Fruit fly (Drosophila melanogaster) whole organism, prepupa: ENCODE data around the gene CG12012.

ENCODE experiments used
- CG10631 ChIP-seq: fragments of 200-800 bp; sonication (Bioruptor generic); optimal IDR thresholded peaks from 2 replicates; lab custom pipeline; 2016; ENCODE audit warnings: missing biosample characterization, missing genetic modification characterization
- CG10669 ChIP-seq: fragments of 200-800 bp; sonication (Bioruptor generic); optimal IDR thresholded peaks from 3 replicates; lab custom pipeline; 2018; ENCODE audit warnings: missing biosample characterization, mild to moderate bottlenecking, missing genetic modification characterization, moderate library complexity
- CG15336 ChIP-seq: fragments of 200-800 bp; sonication (Bioruptor generic); IDR thresholded peaks from 2 replicates; pipeline ENCODE4 v1.3.6; 2022; ENCODE audit warnings: missing biosample characterization, missing genetic modification characterization
- CG1621 ChIP-seq: fragments of 200-800 bp; sonication (Bioruptor generic); optimal IDR thresholded peaks from 3 replicates; lab custom pipeline; 2018; ENCODE audit warnings: missing biosample characterization, mild to moderate bottlenecking, missing genetic modification characterization
- CG16779 ChIP-seq: fragments of 200-800 bp; sonication (Bioruptor generic); optimal IDR thresholded peaks from 3 replicates; lab custom pipeline; 2017; ENCODE audit warnings: missing biosample characterization, mild to moderate bottlenecking, missing genetic modification characterization
- CG3032 ChIP-seq: fragments of 200-800 bp; optimal IDR thresholded peaks from 2 replicates; lab custom pipeline; 2019; ENCODE audit warnings: missing biosample characterization, mild to moderate bottlenecking, missing genetic modification characterization, moderate library complexity
- CG32006 ChIP-seq: fragments of 200-800 bp; sonication (Bioruptor generic); optimal IDR thresholded peaks from 3 replicates; lab custom pipeline; 2017; ENCODE audit warnings: missing biosample characterization, mild to moderate bottlenecking, missing genetic modification characterization
- CG34406 ChIP-seq: fragments of 200-800 bp; sonication (Bioruptor generic); optimal IDR thresholded peaks from 3 replicates; lab custom pipeline; 2016; ENCODE audit warnings: missing biosample characterization, missing genetic modification characterization
- CG3919 ChIP-seq: fragments of 200-800 bp; sonication (Bioruptor generic); optimal IDR thresholded peaks from 3 replicates; lab custom pipeline; 2016; ENCODE audit warnings: missing biosample characterization, missing genetic modification characterization
- CG6163 ChIP-seq: fragments of 200-800 bp; sonication (Bioruptor generic); IDR thresholded peaks from 3 replicates; pipeline ENCODE4 v1.3.6; 2022; ENCODE audit warnings: missing biosample characterization, missing genetic modification characterization
- CG6276 ChIP-seq: fragments of 200-800 bp; sonication (Bioruptor generic); optimal IDR thresholded peaks from 2 replicates; lab custom pipeline; 2017; ENCODE audit warnings: missing biosample characterization, mild to moderate bottlenecking, missing genetic modification characterization
- CG6792 ChIP-seq: fragments of 200-800 bp; sonication (Bioruptor generic); optimal IDR thresholded peaks from 3 replicates; lab custom pipeline; 2016; ENCODE audit warnings: missing biosample characterization, missing genetic modification characterization
- CG6808 ChIP-seq: fragments of 200-800 bp; sonication (Bioruptor generic); optimal IDR thresholded peaks from 3 replicates; lab custom pipeline; 2017; ENCODE audit warnings: missing biosample characterization, missing genetic modification characterization, mild to moderate bottlenecking, moderate library complexity, missing genetic modification reagents
- CG6854 ChIP-seq: fragments of 200-800 bp; sonication (Bioruptor generic); optimal IDR thresholded peaks from 2 replicates; lab custom pipeline; 2017; ENCODE audit warnings: missing biosample characterization, mild to moderate bottlenecking, missing genetic modification characterization
- CG7368 ChIP-seq: fragments of 200-800 bp; sonication (Bioruptor generic); optimal IDR thresholded peaks from 3 replicates; lab custom pipeline; 2016; ENCODE audit warnings: missing biosample characterization, missing genetic modification characterization
- CG8119 ChIP-seq: fragments of 200-800 bp; sonication (Bioruptor generic); IDR thresholded peaks from 3 replicates; pipeline ENCODE4 v1.3.6; 2022; ENCODE audit warnings: missing biosample characterization, missing genetic modification characterization
- CG8319 ChIP-seq: fragments of 200-800 bp; sonication (Bioruptor generic); optimal IDR thresholded peaks from 3 replicates; lab custom pipeline; 2016; ENCODE audit warnings: missing biosample characterization, missing genetic modification characterization
- CG8632 ChIP-seq: fragments of 200-800 bp; sonication (Bioruptor generic); optimal IDR thresholded peaks from 3 replicates; lab custom pipeline; 2016; ENCODE audit warnings: missing biosample characterization, missing genetic modification characterization
- CG9139 ChIP-seq: fragments of 200-800 bp; sonication (Bioruptor generic); optimal IDR thresholded peaks from 3 replicates; lab custom pipeline; 2017; ENCODE audit warnings: missing biosample characterization, mild to moderate bottlenecking, missing genetic modification characterization
- Eip75B ChIP-seq: fragments of 200-800 bp; sonication (Bioruptor generic); optimal IDR thresholded peaks from 3 replicates; lab custom pipeline; 2016; ENCODE audit warnings: missing biosample characterization, missing genetic modification characterization
- Eip78C ChIP-seq: fragments of 200-800 bp; sonication (Bioruptor generic); peaks from one replicate; lab custom pipeline; 2016; ENCODE audit warnings: missing biosample characterization, missing genetic modification characterization
- Eip93F ChIP-seq: fragments of 200-800 bp; sonication (Bioruptor generic); optimal IDR thresholded peaks from 2 replicates; lab custom pipeline; 2016; ENCODE audit warnings: missing biosample characterization, mild to moderate bottlenecking, missing genetic modification characterization
- Ets21C ChIP-seq: fragments of 200-800 bp; sonication (Bioruptor generic); optimal IDR thresholded peaks from 3 replicates; lab custom pipeline; 2016; ENCODE audit warnings: missing biosample characterization, missing genetic modification characterization
- Ets96B ChIP-seq: fragments of 200-800 bp; optimal IDR thresholded peaks from 2 replicates; lab custom pipeline; 2019; ENCODE audit warnings: missing biosample characterization, mild to moderate bottlenecking, missing genetic modification characterization, moderate library complexity
- Gug ChIP-seq: fragments of 200-800 bp; sonication (Bioruptor generic); IDR thresholded peaks from 2 replicates; pipeline ENCODE4 v1.3.6; 2022; ENCODE audit warnings: missing biosample characterization, missing genetic modification characterization
- Hr4 ChIP-seq: fragments of 200-800 bp; sonication (Bioruptor generic); optimal IDR thresholded peaks from 3 replicates; lab custom pipeline; 2016; ENCODE audit warnings: missing biosample characterization, missing genetic modification characterization
- Lpt ChIP-seq: fragments of 200-800 bp; sonication (Bioruptor generic); optimal IDR thresholded peaks from 3 replicates; lab custom pipeline; 2016; ENCODE audit warnings: missing biosample characterization, missing genetic modification characterization
- OdsH ChIP-seq: fragments of 200-800 bp; sonication (Bioruptor generic); optimal IDR thresholded peaks from 3 replicates; lab custom pipeline; 2016; ENCODE audit warnings: missing biosample characterization, missing genetic modification characterization
- Smox ChIP-seq: fragments of 200-800 bp; sonication (Bioruptor generic); optimal IDR thresholded peaks from 3 replicates; lab custom pipeline; 2016; ENCODE audit warnings: missing biosample characterization, missing genetic modification characterization
- Sox102F ChIP-seq: fragments of 200-800 bp; sonication (Bioruptor generic); optimal IDR thresholded peaks from 2 replicates; lab custom pipeline; 2016; ENCODE audit warnings: missing biosample characterization, mild to moderate bottlenecking, missing genetic modification characterization
- Sox14 ChIP-seq: fragments of 200-800 bp; sonication (Bioruptor generic); optimal IDR thresholded peaks from 3 replicates; lab custom pipeline; 2016; ENCODE audit warnings: missing biosample characterization, missing genetic modification characterization
- acj6 ChIP-seq: fragments of 200-800 bp; sonication (Bioruptor generic); optimal IDR thresholded peaks from 3 replicates; lab custom pipeline; 2016; ENCODE audit warnings: missing biosample characterization, missing genetic modification characterization
- cyc ChIP-seq: fragments of 200-800 bp; sonication (Bioruptor generic); optimal IDR thresholded peaks from 3 replicates; lab custom pipeline; 2016; ENCODE audit warnings: missing biosample characterization, missing genetic modification characterization
- dac ChIP-seq: fragments of 200-800 bp; sonication (Bioruptor generic); optimal IDR thresholded peaks from 2 replicates; lab custom pipeline; 2017; ENCODE audit warnings: missing biosample characterization, mild to moderate bottlenecking, missing genetic modification characterization
- eg ChIP-seq: fragments of 200-800 bp; sonication (Bioruptor generic); IDR thresholded peaks from 3 replicates; pipeline ENCODE4 v1.3.6; 2022; ENCODE audit warnings: missing biosample characterization, missing genetic modification characterization
- fd59A ChIP-seq: fragments of 200-800 bp; sonication (Bioruptor generic); optimal IDR thresholded peaks from 2 replicates; lab custom pipeline; 2017; ENCODE audit warnings: missing biosample characterization, mild to moderate bottlenecking, missing genetic modification characterization, missing genetic modification reagents
- fd85E ChIP-seq: fragments of 200-800 bp; sonication (Bioruptor generic); optimal IDR thresholded peaks from 3 replicates; lab custom pipeline; 2016; ENCODE audit warnings: missing biosample characterization, missing genetic modification characterization
- fkh ChIP-seq: fragments of 200-800 bp; sonication (Bioruptor generic); optimal IDR thresholded peaks from 3 replicates; lab custom pipeline; 2017; ENCODE audit warnings: missing biosample characterization, mild to moderate bottlenecking, missing genetic modification characterization, moderate library complexity
- net ChIP-seq: fragments of 200-800 bp; sonication (Bioruptor generic); optimal IDR thresholded peaks from 3 replicates; lab custom pipeline; 2016; ENCODE audit warnings: missing biosample characterization, missing genetic modification characterization
- pdm3 ChIP-seq: fragments of 200-800 bp; sonication (Bioruptor generic); optimal IDR thresholded peaks from 3 replicates; lab custom pipeline; 2016; ENCODE audit warnings: missing biosample characterization, missing genetic modification characterization
- salr ChIP-seq, 2 experiments: fragments of 200-800 bp; sonication (Bioruptor generic); optimal IDR thresholded peaks; 3 replicates each; lab custom pipeline; 2016 to 2018; ENCODE audit warnings: missing biosample characterization in 2 of 2, missing genetic modification characterization in 2 of 2, mild to moderate bottlenecking in 1 of 2
- spab ChIP-seq: fragments of 200-800 bp; sonication (Bioruptor generic); optimal IDR thresholded peaks from 2 replicates; lab custom pipeline; 2017; ENCODE audit warnings: missing biosample characterization, mild to moderate bottlenecking, missing genetic modification characterization, missing genetic modification reagents
- svp ChIP-seq: fragments of 200-800 bp; sonication (Bioruptor generic); peaks from one replicate; lab custom pipeline; 2016; ENCODE audit warnings: missing biosample characterization, missing genetic modification characterization
- vri ChIP-seq: fragments of 200-800 bp; sonication (Bioruptor generic); optimal IDR thresholded peaks from 3 replicates; lab custom pipeline; 2016; ENCODE audit warnings: missing biosample characterization, mild to moderate bottlenecking, missing genetic modification characterization

Gene CG12012

dm6 chr3L:3384596-3385436 is 8.3 kb downstream of the CG12012 start (continued):
- TF ChIP-seq Lpt (GFP tag; lab: Kevin White, UChicago) (peak; percentile 38), CG6163 (GFP tag; lab: Robert Waterston, UW) (no peak), net (GFP tag; lab: Kevin White, UChicago) (peak; percentile 56), eg (GFP tag; lab: Robert Waterston, UW) (0 out of 3 replicates have a peak, but pooled peaks have one; percentile 41), OdsH (peak; percentile 77), CG10631 (peak; percentile 59), Eip75B (peak; percentile 61), vri (no peak), CG16779 (tag; lab: Kevin White, UChicago) (no peak), CG32006 (GFP tag; lab: Kevin White, UChicago) (peak; percentile 85), Sox14 (GFP tag; lab: Kevin White, UChicago) (peak; percentile 55), Eip93F (no peak), CG8119 (GFP tag; lab: Robert Waterston, UW) (peak; percentile 62; the same call in 2 of the 3 replicates), Ets96B (peak; percentile 44), CG1621 (tag; lab: Kevin White, UChicago) (no peak), CG7368 (GFP tag; lab: Kevin White, UChicago) (peak; percentile 26), fd85E (GFP tag; lab: Kevin White, UChicago) (no peak), fkh (no peak), CG3919 (GFP tag; lab: Kevin White, UChicago) (peak; percentile 76), Hr4 (GFP tag; lab: Kevin White, UChicago) (peak; percentile 73), CG15336 (GFP tag; lab: Robert Waterston, UW) (peak; percentile 46), Eip78C (GFP tag; lab: Kevin White, UChicago) (peak; percentile 93), CG34406 (peak; percentile 70), svp (GFP tag; lab: Kevin White, UChicago) (peak; percentile 80), Smox (peak; percentile 63), fd59A (GFP tag; lab: Kevin White, UChicago) (peak; percentile 54), CG3032 (peak; percentile 59), Sox102F (peak; percentile 33), CG6276 (GFP tag; lab: Kevin White, UChicago) (peak; percentile 68), Gug (GFP tag; lab: Robert Waterston, UW) (no peak), spab (GFP tag; lab: Kevin White, UChicago) (peak; percentile 70)

- TF ChIP-seq CG15336 (GFP tag; lab: Robert Waterston, UW): no peak
- no peak for TF ChIP-seq OdsH
- no peak for TF ChIP-seq CG6276 (GFP tag; lab: Kevin White, UChicago)
- TF ChIP-seq fkh: no peak
- peak; percentile 29 for TF ChIP-seq Sox102F
- no peak for TF ChIP-seq CG32006 (GFP tag; lab: Kevin White, UChicago)
- peak; percentile 20 for TF ChIP-seq Eip78C (GFP tag; lab: Kevin White, UChicago)
- no peak for TF ChIP-seq dac
- TF ChIP-seq Eip75B: no peak
- no peak for TF ChIP-seq Sox14 (GFP tag; lab: Kevin White, UChicago)
- TF ChIP-seq CG3032: no peak
- TF ChIP-seq CG8632: no peak
- TF ChIP-seq Lpt (GFP tag; lab: Kevin White, UChicago): no peak
- no peak for TF ChIP-seq CG34406
- no peak for TF ChIP-seq pdm3 (GFP tag; lab: Kevin White, UChicago)
- TF ChIP-seq Ets96B: no peak
These were observed 8.9 kb downstream of the CG12012 start for dm6 chr3L:3385437-3385802.

- TF ChIP-seq CG6808 (GFP tag; lab: Kevin White, UChicago): no peak
- TF ChIP-seq Hr4 (GFP tag; lab: Kevin White, UChicago): no peak
- TF ChIP-seq CG10669 (GFP tag; lab: Kevin White, UChicago): no peak
- TF ChIP-seq Ets21C: no peak
- no peak for TF ChIP-seq CG10631
- TF ChIP-seq CG6792 (GFP tag; lab: Kevin White, UChicago): no peak
- no peak for TF ChIP-seq Ets96B
- peak; percentile 7 for TF ChIP-seq Eip78C (GFP tag; lab: Kevin White, UChicago)
- TF ChIP-seq fd85E (GFP tag; lab: Kevin White, UChicago): no peak
- no peak for TF ChIP-seq CG32006 (GFP tag; lab: Kevin White, UChicago)
- 0 out of 3 replicates have a peak, but pooled peaks have one; percentile 46 for TF ChIP-seq CG6163 (GFP tag; lab: Robert Waterston, UW)
- TF ChIP-seq CG6854: no peak
- no peak for TF ChIP-seq Sox14 (GFP tag; lab: Kevin White, UChicago)
- TF ChIP-seq fkh: no peak
- TF ChIP-seq CG9139 (GFP tag; lab: Kevin White, UChicago): no peak
- TF ChIP-seq CG8319 (GFP tag; lab: Kevin White, UChicago): no peak
- 0 out of 3 replicates have a peak, but pooled peaks have one; percentile 29 for TF ChIP-seq eg (GFP tag; lab: Robert Waterston, UW)
- TF ChIP-seq Eip75B: no peak
- no peak for TF ChIP-seq cyc (GFP tag; lab: Kevin White, UChicago)
- no peak for TF ChIP-seq salr (GFP tag; optimal IDR thresholded peaks at IDR 0.05; lab: Kevin White, UChicago)
- no peak for TF ChIP-seq CG8632
- no peak for TF ChIP-seq dac
- TF ChIP-seq net (GFP tag; lab: Kevin White, UChicago): no peak
- peak; percentile 33; the same call in 1 of the 3 replicates for TF ChIP-seq CG8119 (GFP tag; lab: Robert Waterston, UW)
- TF ChIP-seq fd59A (GFP tag; lab: Kevin White, UChicago): no peak
- TF ChIP-seq CG16779 (tag; lab: Kevin White, UChicago): peak; percentile 4
- TF ChIP-seq acj6 (GFP tag; lab: Kevin White, UChicago): no peak
These were observed 10.2 kb downstream of the CG12012 start for dm6 chr3L:3386730-3387129.
